Worm (Caenorhabditis elegans): Measurements from ENCODE around the gene col-151.

The col-151 gene

ce11 chrV:10381726-10382125, 13.3 kb downstream of the col-151 start, which contains the start of gene abu-1:
Gene abu-1 (minus strand): TSS chrV:10381826.
- no peak for TF ChIP-seq ets-7 (tag; optimal IDR thresholded peaks at IDR 0.05)
- no peak for TF ChIP-seq ceh-13 (GFP tag; optimal IDR thresholded peaks at IDR 0.05)
- no peak for TF ChIP-seq ama-1 (optimal IDR thresholded peaks at IDR 0.05)
- no peak for TF ChIP-seq F13C5.2 (tag; optimal IDR thresholded peaks at IDR 0.05)
- TF ChIP-seq hmg-4 (GFP tag; optimal IDR thresholded peaks at IDR 0.05): no peak
- no peak for TF ChIP-seq ceh-36 (tag; optimal IDR thresholded peaks at IDR 0.05)
- TF ChIP-seq aly-1 (tag; optimal IDR thresholded peaks at IDR 0.05): no peak
- TF ChIP-seq sea-1 (GFP tag; conservative IDR thresholded peaks at IDR 0.05): no peak
- TF ChIP-seq tra-4 (tag; optimal IDR thresholded peaks at IDR 0.05): no peak
- no peak for TF ChIP-seq tbx-11 (GFP tag; IDR thresholded peaks at IDR 0.05)
- no peak for TF ChIP-seq scrt-1 (GFP tag; IDR thresholded peaks at IDR 0.05)
- TF ChIP-seq hmbx-1 (tag; optimal IDR thresholded peaks at IDR 0.05): no peak

- TF ChIP-seq tbx-11 (GFP tag; IDR thresholded peaks at IDR 0.05): no peak
- no peak for TF ChIP-seq ceh-36 (tag; optimal IDR thresholded peaks at IDR 0.05)
- TF ChIP-seq scrt-1 (GFP tag; IDR thresholded peaks at IDR 0.05): no peak
- no peak for TF ChIP-seq B0310.2 (tag; optimal IDR thresholded peaks at IDR 0.05)
- no peak for TF ChIP-seq hmg-4 (GFP tag; optimal IDR thresholded peaks at IDR 0.05)
- TF ChIP-seq pes-1 (GFP tag; IDR thresholded peaks at IDR 0.05): no peak
- no peak for TF ChIP-seq hmbx-1 (tag; optimal IDR thresholded peaks at IDR 0.05)
- no peak for TF ChIP-seq flt-1 (GFP tag; IDR thresholded peaks at IDR 0.05)
- no peak for TF ChIP-seq tbx-37 (GFP tag; conservative IDR thresholded peaks at IDR 0.05)
- no peak for TF ChIP-seq tra-4 (tag; optimal IDR thresholded peaks at IDR 0.05)
- TF ChIP-seq ama-1 (optimal IDR thresholded peaks at IDR 0.05): no peak
- TF ChIP-seq hnd-1 (tag; optimal IDR thresholded peaks at IDR 0.05): no peak
- no peak for TF ChIP-seq ceh-13 (GFP tag; optimal IDR thresholded peaks at IDR 0.05)
- TF ChIP-seq F13C5.2 (tag; optimal IDR thresholded peaks at IDR 0.05): no peak
- no peak for TF ChIP-seq sea-1 (GFP tag; conservative IDR thresholded peaks at IDR 0.05)
- TF ChIP-seq ets-7 (tag; optimal IDR thresholded peaks at IDR 0.05): no peak
- no peak for TF ChIP-seq aly-1 (tag; optimal IDR thresholded peaks at IDR 0.05)
Observed at ce11 chrV:10379761-10380160, 15.3 kb downstream of the col-151 start.

ce11 chrV:10379293-10379692, 15.7 kb downstream of the col-151 start, which contains the start of gene AC3.12:
Gene AC3.12 (minus strand): TSS chrV:10379393.
- TF ChIP-seq tra-4 (tag; optimal IDR thresholded peaks at IDR 0.05): no peak
- no peak for TF ChIP-seq sea-1 (GFP tag; conservative IDR thresholded peaks at IDR 0.05)
- no peak for TF ChIP-seq ets-7 (tag; optimal IDR thresholded peaks at IDR 0.05)
- TF ChIP-seq hmbx-1 (tag; optimal IDR thresholded peaks at IDR 0.05): no peak
- no peak for TF ChIP-seq tbx-11 (GFP tag; IDR thresholded peaks at IDR 0.05)
- TF ChIP-seq aly-1 (tag; optimal IDR thresholded peaks at IDR 0.05): no peak
- no peak for TF ChIP-seq tbx-37 (GFP tag; conservative IDR thresholded peaks at IDR 0.05)
- no peak for TF ChIP-seq scrt-1 (GFP tag; IDR thresholded peaks at IDR 0.05)
- no peak for TF ChIP-seq hnd-1 (tag; optimal IDR thresholded peaks at IDR 0.05)
- TF ChIP-seq hmg-4 (GFP tag; optimal IDR thresholded peaks at IDR 0.05): no peak
- no peak for TF ChIP-seq ceh-13 (GFP tag; optimal IDR thresholded peaks at IDR 0.05)
- TF ChIP-seq pes-1 (GFP tag; IDR thresholded peaks at IDR 0.05): no peak
- no peak for TF ChIP-seq ama-1 (optimal IDR thresholded peaks at IDR 0.05)

ce11 chrV:10371951-10372350, 23.1 kb downstream of the col-151 start, which contains the start of gene ugt-49:
Gene ugt-49 (plus strand): TSS chrV:10372321.
- TF ChIP-seq aly-1 (tag; optimal IDR thresholded peaks at IDR 0.05) (no peak), F13C5.2 (tag; optimal IDR thresholded peaks at IDR 0.05) (no peak), scrt-1 (GFP tag; IDR thresholded peaks at IDR 0.05) (no peak), hmg-4 (GFP tag; optimal IDR thresholded peaks at IDR 0.05) (no peak), ceh-13 (GFP tag; optimal IDR thresholded peaks at IDR 0.05) (no peak), hnd-1 (tag; optimal IDR thresholded peaks at IDR 0.05) (no peak), ama-1 (optimal IDR thresholded peaks at IDR 0.05) (no peak), pes-1 (GFP tag; IDR thresholded peaks at IDR 0.05) (no peak), hmbx-1 (tag; optimal IDR thresholded peaks at IDR 0.05) (no peak), ceh-36 (tag; optimal IDR thresholded peaks at IDR 0.05) (no peak), ets-7 (tag; optimal IDR thresholded peaks at IDR 0.05) (no peak), tra-4 (tag; optimal IDR thresholded peaks at IDR 0.05) (no peak), sea-1 (GFP tag; conservative IDR thresholded peaks at IDR 0.05) (no peak), B0310.2 (tag; optimal IDR thresholded peaks at IDR 0.05) (no peak), flt-1 (GFP tag; IDR thresholded peaks at IDR 0.05) (no peak), tbx-11 (GFP tag; IDR thresholded peaks at IDR 0.05) (no peak), tbx-37 (GFP tag; conservative IDR thresholded peaks at IDR 0.05) (no peak)

ce11 chrV:10371177-10371576, 23.8 kb downstream of the col-151 start:
- no peak for TF ChIP-seq B0310.2 (tag; optimal IDR thresholded peaks at IDR 0.05)
- no peak for TF ChIP-seq ama-1 (optimal IDR thresholded peaks at IDR 0.05)
- TF ChIP-seq tbx-11 (GFP tag; IDR thresholded peaks at IDR 0.05): no peak
- TF ChIP-seq tra-4 (tag; optimal IDR thresholded peaks at IDR 0.05): no peak
- TF ChIP-seq hmbx-1 (tag; optimal IDR thresholded peaks at IDR 0.05): no peak
- no peak for TF ChIP-seq aly-1 (tag; optimal IDR thresholded peaks at IDR 0.05)
- no peak for TF ChIP-seq hmg-4 (GFP tag; optimal IDR thresholded peaks at IDR 0.05)
- no peak for TF ChIP-seq ets-7 (tag; optimal IDR thresholded peaks at IDR 0.05)
- no peak for TF ChIP-seq pes-1 (GFP tag; IDR thresholded peaks at IDR 0.05)
- no peak for TF ChIP-seq ceh-13 (GFP tag; optimal IDR thresholded peaks at IDR 0.05)
- no peak for TF ChIP-seq sea-1 (GFP tag; conservative IDR thresholded peaks at IDR 0.05)
- TF ChIP-seq hnd-1 (tag; optimal IDR thresholded peaks at IDR 0.05): no peak
- no peak for TF ChIP-seq F13C5.2 (tag; optimal IDR thresholded peaks at IDR 0.05)

- TF ChIP-seq tbx-11 (GFP tag; IDR thresholded peaks at IDR 0.05): no peak
- no peak for TF ChIP-seq tbx-37 (GFP tag; conservative IDR thresholded peaks at IDR 0.05)
- TF ChIP-seq ets-7 (tag; optimal IDR thresholded peaks at IDR 0.05): no peak
Observed at ce11 chrV:10368256-10368655, 26.8 kb downstream of the col-151 start, which contains the start of gene sri-20. Gene sri-20 (plus strand): TSS chrV:10368556.

- TF ChIP-seq sea-1 (GFP tag; conservative IDR thresholded peaks at IDR 0.05) (no peak), B0310.2 (tag; optimal IDR thresholded peaks at IDR 0.05) (no peak), aly-1 (tag; optimal IDR thresholded peaks at IDR 0.05) (no peak), ceh-13 (GFP tag; optimal IDR thresholded peaks at IDR 0.05) (no peak), F13C5.2 (tag; optimal IDR thresholded peaks at IDR 0.05) (no peak), tbx-11 (GFP tag; IDR thresholded peaks at IDR 0.05) (no peak), pes-1 (GFP tag; IDR thresholded peaks at IDR 0.05) (no peak), hnd-1 (tag; optimal IDR thresholded peaks at IDR 0.05) (no peak), ceh-36 (tag; optimal IDR thresholded peaks at IDR 0.05) (no peak), tbx-37 (GFP tag; conservative IDR thresholded peaks at IDR 0.05) (no peak), ama-1 (optimal IDR thresholded peaks at IDR 0.05) (no peak)
Observed at ce11 chrV:10363834-10364233, 31.2 kb downstream of the col-151 start.
